Fruit fly (Drosophila melanogaster): ENCODE results near the gene CG10405.

The CG10405 gene

dm6 chr3R:16468556-16468955 lies 14.3 kb downstream of the CG10405 start:
- TF ChIP-seq cnc (optimal IDR thresholded peaks at IDR 0.05): no peak
- no peak for TF ChIP-seq cic (GFP tag; optimal IDR thresholded peaks at IDR 0.05)
- no peak for TF ChIP-seq CG7101 (tag; optimal IDR thresholded peaks at IDR 0.05)
- TF ChIP-seq ovo (GFP tag; optimal IDR thresholded peaks at IDR 0.05): no peak
- TF ChIP-seq pad (GFP tag; optimal IDR thresholded peaks at IDR 0.05): no peak
- no peak for TF ChIP-seq bab1 (GFP tag; optimal IDR thresholded peaks at IDR 0.05)
- no peak for TF ChIP-seq CG11617 (GFP tag; optimal IDR thresholded peaks at IDR 0.05)
- TF ChIP-seq CG5204 (GFP tag; optimal IDR thresholded peaks at IDR 0.05): no peak
- TF ChIP-seq toe (GFP tag; optimal IDR thresholded peaks at IDR 0.05): no peak
- no peak for TF ChIP-seq CG33017 (tag; optimal IDR thresholded peaks at IDR 0.05)
- no peak for TF ChIP-seq CG14711 (tag; optimal IDR thresholded peaks at IDR 0.05)
- no peak for TF ChIP-seq Crg-1 (GFP tag; optimal IDR thresholded peaks at IDR 0.05)
- TF ChIP-seq CG7045 (GFP tag; optimal IDR thresholded peaks at IDR 0.05): no peak
- TF ChIP-seq CG1620 (GFP tag; optimal IDR thresholded peaks at IDR 0.05): no peak
- no peak for TF ChIP-seq CG12768 (GFP tag; optimal IDR thresholded peaks at IDR 0.05)
- TF ChIP-seq tj (GFP tag; optimal IDR thresholded peaks at IDR 0.05): no peak
- TF ChIP-seq Mnt (GFP tag; optimal IDR thresholded peaks at IDR 0.05): no peak
- no peak for TF ChIP-seq kay (GFP tag; ENCODE audit: borderline replicate concordance)
- TF ChIP-seq Clk (GFP tag; optimal IDR thresholded peaks at IDR 0.05): no peak

- TF ChIP-seq CG7045 (GFP tag; optimal IDR thresholded peaks at IDR 0.05) (peak; percentile 31), CG7101 (tag; optimal IDR thresholded peaks at IDR 0.05) (peak; percentile 34), kay (GFP tag; ENCODE audit: borderline replicate concordance) (no peak), Hr96 (GFP tag; optimal IDR thresholded peaks at IDR 0.05) (peak; percentile 31), pad (GFP tag; optimal IDR thresholded peaks at IDR 0.05) (peak; percentile 11), ovo (GFP tag; optimal IDR thresholded peaks at IDR 0.05) (peak; percentile 23), bab1 (GFP tag; optimal IDR thresholded peaks at IDR 0.05) (peak; percentile 48), CG12768 (GFP tag; optimal IDR thresholded peaks at IDR 0.05) (peak; percentile 35), Mnt (GFP tag; optimal IDR thresholded peaks at IDR 0.05) (no peak), tj (GFP tag; optimal IDR thresholded peaks at IDR 0.05) (peak; percentile 5), CG11617 (GFP tag; optimal IDR thresholded peaks at IDR 0.05) (peak; percentile 63), CG5204 (GFP tag; optimal IDR thresholded peaks at IDR 0.05) (peak; percentile 53), Crg-1 (GFP tag; optimal IDR thresholded peaks at IDR 0.05) (no peak), CG33017 (tag; optimal IDR thresholded peaks at IDR 0.05) (no peak), toe (GFP tag; optimal IDR thresholded peaks at IDR 0.05) (peak; percentile 68), CG1620 (GFP tag; optimal IDR thresholded peaks at IDR 0.05) (peak; percentile 40), cnc (optimal IDR thresholded peaks at IDR 0.05) (no peak), CG14711 (tag; optimal IDR thresholded peaks at IDR 0.05) (peak; percentile 49)
Measured at dm6 chr3R:16469501-16470263, 15.4 kb downstream of the CG10405 start, which contains the start of the genes CG42232 and CSN5. TSS of gene CG42232 (minus strand) at chr3R:16469663. TSS of gene CSN5 (plus strand) at chr3R:16470099.

- TF ChIP-seq pad (GFP tag; optimal IDR thresholded peaks at IDR 0.05): no peak
- no peak for TF ChIP-seq tj (GFP tag; optimal IDR thresholded peaks at IDR 0.05)
- TF ChIP-seq CG14711 (tag; optimal IDR thresholded peaks at IDR 0.05): no peak
- no peak for TF ChIP-seq Mnt (GFP tag; optimal IDR thresholded peaks at IDR 0.05)
- TF ChIP-seq CG7101 (tag; optimal IDR thresholded peaks at IDR 0.05): no peak
- no peak for TF ChIP-seq ovo (GFP tag; optimal IDR thresholded peaks at IDR 0.05)
- TF ChIP-seq toe (GFP tag; optimal IDR thresholded peaks at IDR 0.05): no peak
- no peak for TF ChIP-seq kay (GFP tag; ENCODE audit: borderline replicate concordance)
- no peak for TF ChIP-seq cic (GFP tag; optimal IDR thresholded peaks at IDR 0.05)
- no peak for TF ChIP-seq CG33017 (tag; optimal IDR thresholded peaks at IDR 0.05)
- no peak for TF ChIP-seq CG1620 (GFP tag; optimal IDR thresholded peaks at IDR 0.05)
- no peak for TF ChIP-seq CG12768 (GFP tag; optimal IDR thresholded peaks at IDR 0.05)
- no peak for TF ChIP-seq Clk (GFP tag; optimal IDR thresholded peaks at IDR 0.05)
- no peak for TF ChIP-seq CG5204 (GFP tag; optimal IDR thresholded peaks at IDR 0.05)
- no peak for TF ChIP-seq cnc (optimal IDR thresholded peaks at IDR 0.05)
- TF ChIP-seq CG7045 (GFP tag; optimal IDR thresholded peaks at IDR 0.05): no peak
- no peak for TF ChIP-seq bab1 (GFP tag; optimal IDR thresholded peaks at IDR 0.05)
Measured at dm6 chr3R:16472301-16472700, 18.0 kb downstream of the CG10405 start, which contains the start of gene Gyc89Da. TSS of gene Gyc89Da (plus strand) at chr3R:16472601.

dm6 chr3R:16476472-16476871 lies 22.2 kb downstream of the CG10405 start:
- TF ChIP-seq Mnt (GFP tag; optimal IDR thresholded peaks at IDR 0.05): no peak
- TF ChIP-seq ovo (GFP tag; optimal IDR thresholded peaks at IDR 0.05): no peak
- TF ChIP-seq CG1620 (GFP tag; optimal IDR thresholded peaks at IDR 0.05): no peak
- TF ChIP-seq pad (GFP tag; optimal IDR thresholded peaks at IDR 0.05): no peak
- no peak for TF ChIP-seq CG11617 (GFP tag; optimal IDR thresholded peaks at IDR 0.05)
- TF ChIP-seq bab1 (GFP tag; optimal IDR thresholded peaks at IDR 0.05): no peak
- no peak for TF ChIP-seq Crg-1 (GFP tag; optimal IDR thresholded peaks at IDR 0.05)
- no peak for TF ChIP-seq Clk (GFP tag; optimal IDR thresholded peaks at IDR 0.05)
- TF ChIP-seq tj (GFP tag; optimal IDR thresholded peaks at IDR 0.05): no peak
- no peak for TF ChIP-seq CG12768 (GFP tag; optimal IDR thresholded peaks at IDR 0.05)
- no peak for TF ChIP-seq CG14711 (tag; optimal IDR thresholded peaks at IDR 0.05)
- no peak for TF ChIP-seq CG5204 (GFP tag; optimal IDR thresholded peaks at IDR 0.05)
- no peak for TF ChIP-seq kay (GFP tag; ENCODE audit: borderline replicate concordance)

- no peak for TF ChIP-seq CG12768 (GFP tag; optimal IDR thresholded peaks at IDR 0.05)
- no peak for TF ChIP-seq Mnt (GFP tag; optimal IDR thresholded peaks at IDR 0.05)
- TF ChIP-seq CG33017 (tag; optimal IDR thresholded peaks at IDR 0.05): no peak
- no peak for TF ChIP-seq cnc (optimal IDR thresholded peaks at IDR 0.05)
- no peak for TF ChIP-seq cic (GFP tag; optimal IDR thresholded peaks at IDR 0.05)
Measured at dm6 chr3R:16477033-16477432, 22.7 kb downstream of the CG10405 start, which contains the start of gene Gyc89Db. TSS of gene Gyc89Db (plus strand) at chr3R:16477110.

dm6 chr3R:16480995-16481394 lies 26.7 kb downstream of the CG10405 start, which contains the start of gene Dhfr:
TSS of gene Dhfr (plus strand) at chr3R:16481167.
- TF ChIP-seq toe (GFP tag; optimal IDR thresholded peaks at IDR 0.05): no peak
- no peak for TF ChIP-seq Mnt (GFP tag; optimal IDR thresholded peaks at IDR 0.05)
- TF ChIP-seq CG7045 (GFP tag; optimal IDR thresholded peaks at IDR 0.05): no peak
- TF ChIP-seq kay (GFP tag; ENCODE audit: borderline replicate concordance): no peak
- TF ChIP-seq CG1620 (GFP tag; optimal IDR thresholded peaks at IDR 0.05): no peak
- no peak for TF ChIP-seq CG11617 (GFP tag; optimal IDR thresholded peaks at IDR 0.05)
- no peak for TF ChIP-seq pad (GFP tag; optimal IDR thresholded peaks at IDR 0.05)
- TF ChIP-seq cnc (optimal IDR thresholded peaks at IDR 0.05): no peak
- no peak for TF ChIP-seq CG7101 (tag; optimal IDR thresholded peaks at IDR 0.05)
- no peak for TF ChIP-seq CG12768 (GFP tag; optimal IDR thresholded peaks at IDR 0.05)
- TF ChIP-seq Hr96 (GFP tag; optimal IDR thresholded peaks at IDR 0.05): no peak
- TF ChIP-seq CG5204 (GFP tag; optimal IDR thresholded peaks at IDR 0.05): no peak
- no peak for TF ChIP-seq Clk (GFP tag; optimal IDR thresholded peaks at IDR 0.05)
- TF ChIP-seq cic (GFP tag; optimal IDR thresholded peaks at IDR 0.05): no peak
- no peak for TF ChIP-seq bab1 (GFP tag; optimal IDR thresholded peaks at IDR 0.05)
- TF ChIP-seq CG33017 (tag; optimal IDR thresholded peaks at IDR 0.05): no peak
- no peak for TF ChIP-seq tj (GFP tag; optimal IDR thresholded peaks at IDR 0.05)

Data from whole organism, adult.